Worm (Caenorhabditis elegans) whole organism, L1 larva: ENCODE data around the gene enu-3.6.

Experiments
- C16A3.4 ChIP-seq: fragments of 150-350 bp; optimal IDR thresholded peaks from 2 replicates; lab custom pipeline; 2014; ENCODE audit warnings: missing biosample characterization, missing genetic modification characterization
- lin-15B ChIP-seq: fragments of 150-350 bp; sonication (generic microtip); optimal IDR thresholded peaks from 3 replicates; lab custom pipeline; 2014; ENCODE audit warnings: missing biosample characterization, missing genetic modification characterization
- nhr-28 ChIP-seq: fragments of 150-350 bp; optimal IDR thresholded peaks from 2 replicates; lab custom pipeline; 2014; ENCODE audit warnings: missing biosample characterization, missing genetic modification characterization
- sptf-1 ChIP-seq: fragments of 150-350 bp; optimal IDR thresholded peaks from 2 replicates; lab custom pipeline; 2014; ENCODE audit warnings: missing biosample characterization, missing genetic modification characterization

- TF ChIP-seq C16A3.4 (tag; lab: Kevin White, UChicago) (no peak), sptf-1 (tag; lab: Kevin White, UChicago) (no peak), lin-15B (tag; lab: Kevin White, UChicago) (no peak), nhr-28 (tag; lab: Kevin White, UChicago) (no peak)
Measured at ce11 chrIII:10730510-10730909, 19.7 kb upstream of the enu-3.6 start, which contains the start of gene tat-3.
